Fruit fly (Drosophila melanogaster): ENCODE measurements around the gene CG3168.

The CG3168 gene

DNA sequence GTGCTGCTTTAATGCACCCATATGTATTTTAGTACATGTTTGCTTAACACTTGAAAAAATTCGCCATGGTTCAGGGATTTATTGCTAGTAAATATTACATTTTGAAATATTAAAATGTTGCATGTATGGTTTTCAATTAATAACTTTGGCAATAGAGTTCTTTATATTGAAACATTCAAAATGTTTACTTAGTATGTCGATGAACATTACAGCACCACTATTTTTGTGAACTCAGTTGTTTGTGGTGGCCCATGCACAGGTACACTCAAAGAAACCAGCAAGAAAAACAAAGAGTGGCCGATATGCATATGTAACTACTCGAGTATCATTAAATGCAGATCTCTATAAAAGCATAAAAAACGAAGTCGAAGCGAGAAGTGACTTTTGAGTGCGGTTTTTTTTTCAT lies 37.8 kb downstream of the CG3168 start (continued):
- TF ChIP-seq CG4360 (GFP tag; IDR thresholded peaks at IDR 0.05) (peak; percentile 30; the same call in 1 of the 2 replicates), E2f2 (GFP tag; IDR thresholded peaks at IDR 0.05) (peak; percentile 45; the same call in 1 of the 2 replicates), danr (GFP tag; IDR thresholded peaks at IDR 0.05) (peak; percentile 18; the same call in 1 of the 2 replicates), insv (GFP tag; optimal IDR thresholded peaks at IDR 0.05) (no peak), NFAT (GFP tag; IDR thresholded peaks at IDR 0.05) (no peak), CG15073 (GFP tag; optimal IDR thresholded peaks at IDR 0.05) (no peak), E2f1 (GFP tag; IDR thresholded peaks at IDR 0.05) (0 out of 2 replicates have a peak, but pooled peaks have one; percentile 32), prd (optimal IDR thresholded peaks at IDR 0.05) (no peak), prd (GFP tag; IDR thresholded peaks at IDR 0.05) (peak; percentile 71; the same call in 2 of the 3 replicates), CG4328 (GFP tag; optimal IDR thresholded peaks at IDR 0.05) (peak; percentile 36), slbo (GFP tag; IDR thresholded peaks at IDR 0.05) (peak; percentile 12; the same call in 1 of the 2 replicates), en (GFP tag; optimal IDR thresholded peaks at IDR 0.05) (peak; percentile 1), crol (GFP tag; IDR thresholded peaks at IDR 0.05) (no peak), YL-1 (GFP tag; optimal IDR thresholded peaks at IDR 0.05) (no peak), CG6813 (GFP tag; optimal IDR thresholded peaks at IDR 0.05) (peak; percentile 44), Med (GFP tag) (peak; percentile 85), sr (GFP tag; IDR thresholded peaks at IDR 0.05) (no peak), p53 (GFP tag; optimal IDR thresholded peaks at IDR 0.05) (no peak), bab2 (GFP tag; optimal IDR thresholded peaks at IDR 0.05) (peak; percentile 65), CG12769 (tag; optimal IDR thresholded peaks at IDR 0.05) (peak; percentile 25), CG11398 (GFP tag; optimal IDR thresholded peaks at IDR 0.05) (no peak), CG13775 (GFP tag; optimal IDR thresholded peaks at IDR 0.05) (peak; percentile 52), z (GFP tag; IDR thresholded peaks at IDR 0.05) (no peak), Ets97D (GFP tag; optimal IDR thresholded peaks at IDR 0.05) (no peak), Oaz (GFP tag; IDR thresholded peaks at IDR 0.05) (no peak), jing (GFP tag; optimal IDR thresholded peaks at IDR 0.05) (peak; percentile 22), amos (GFP tag; IDR thresholded peaks at IDR 0.05; ENCODE audit: partially characterized antibody) (no peak), CG31365 (tag; optimal IDR thresholded peaks at IDR 0.05) (no peak), Poxn (GFP tag; IDR thresholded peaks at IDR 0.05) (no peak), ssp (GFP tag; IDR thresholded peaks at IDR 0.05) (peak; percentile 47; the same call in 1 of the 2 replicates), dysf (GFP tag; IDR thresholded peaks at IDR 0.05) (peak; percentile 68), Rfx (GFP tag; IDR thresholded peaks at IDR 0.05) (peak; percentile 29; the same call in 1 of the 2 replicates), nerfin-1 (tag; optimal IDR thresholded peaks at IDR 0.05) (peak; percentile 75), CG18262 (tag; optimal IDR thresholded peaks at IDR 0.05) (peak; percentile 77), sna (GFP tag; IDR thresholded peaks at IDR 0.05; ENCODE audit: partially characterized antibody) (no peak), fu2 (GFP tag; optimal IDR thresholded peaks at IDR 0.05) (no peak), cwo (GFP tag; optimal IDR thresholded peaks at IDR 0.05) (peak; percentile 26), CG6654 (GFP tag; optimal IDR thresholded peaks at IDR 0.05) (no peak), Hr78 (GFP tag; optimal IDR thresholded peaks at IDR 0.05) (peak in 1 of 2 experiments; percentile 41), Neu2 (GFP tag; optimal IDR thresholded peaks at IDR 0.05; ENCODE audit: borderline replicate concordance) (no peak), disco-r (GFP tag; optimal IDR thresholded peaks at IDR 0.05) (no peak), CG3726 (GFP tag; IDR thresholded peaks at IDR 0.05) (0 out of 3 replicates have a peak, but pooled peaks have one; percentile 61), cg (GFP tag; optimal IDR thresholded peaks at IDR 0.05) (no peak), CG11723 (GFP tag; optimal IDR thresholded peaks at IDR 0.05) (peak; percentile 38), ewg (GFP tag; optimal IDR thresholded peaks at IDR 0.05) (peak; percentile 57), abd-A (tag; optimal IDR thresholded peaks at IDR 0.05) (no peak), Scr (GFP tag; IDR thresholded peaks at IDR 0.05; ENCODE audit: partially characterized antibody) (no peak), CG9215 (GFP tag; IDR thresholded peaks at IDR 0.05) (no peak), HmgZ (tag; optimal IDR thresholded peaks at IDR 0.05) (no peak), Sox102F (GFP tag; optimal IDR thresholded peaks at IDR 0.05) (peak; percentile 87), CG11456 (GFP tag; IDR thresholded peaks at IDR 0.05) (no peak)

All from whole organism, embryonic.